Worm (Caenorhabditis elegans) whole organism, mixed stage, embryonic: Measurements from ENCODE around the gene F13A7.12.

Source experiments
- elt-3 ChIP-seq: fragments of 150-350 bp; optimal IDR thresholded peaks from 2 replicates; lab custom pipeline; 2014; ENCODE audit warnings: missing biosample characterization, missing genetic modification characterization
- lin-13 ChIP-seq: fragments of 150-350 bp; optimal IDR thresholded peaks from 2 replicates; lab custom pipeline; 2014; ENCODE audit warnings: missing biosample characterization, missing genetic modification characterization
- lsy-2 ChIP-seq: fragments of 150-350 bp; optimal IDR thresholded peaks from 2 replicates; lab custom pipeline; 2014; ENCODE audit warnings: missing biosample characterization, missing genetic modification characterization
- mab-5 ChIP-seq: fragments of 150-350 bp; optimal IDR thresholded peaks from 2 replicates; lab custom pipeline; 2014; ENCODE audit warnings: missing biosample characterization, missing genetic modification characterization
- nhr-237 ChIP-seq: fragments of 150-350 bp; optimal IDR thresholded peaks from 2 replicates; lab custom pipeline; 2014; ENCODE audit warnings: missing biosample characterization, missing genetic modification characterization
- nhr-76 ChIP-seq: sonication (generic microtip); optimal IDR thresholded peaks from 2 replicates; lab custom pipeline; 2017; ENCODE audit warnings: missing biosample characterization, missing genetic modification characterization
- pha-4 ChIP-seq: fragments of 150-350 bp; optimal IDR thresholded peaks from 2 replicates; lab custom pipeline; 2018; ENCODE audit warnings: missing biosample characterization, missing genetic modification reagents, missing genetic modification characterization
- snpc-4 ChIP-seq: fragments of 150-350 bp; optimal IDR thresholded peaks from 2 replicates; lab custom pipeline; 2014; ENCODE audit warnings: missing biosample characterization, missing genetic modification characterization
- sptf-1 ChIP-seq: sonication (generic microtip); optimal IDR thresholded peaks from 2 replicates; lab custom pipeline; 2017; ENCODE audit warnings: mild to moderate bottlenecking, missing genetic modification characterization, moderate library complexity, missing compliant biosample characterization
- unc-39 ChIP-seq: fragments of 150-350 bp; optimal IDR thresholded peaks from 2 replicates; lab custom pipeline; 2014; ENCODE audit warnings: missing biosample characterization, missing genetic modification characterization
- unc-62 ChIP-seq: fragments of 150-350 bp; optimal IDR thresholded peaks from 2 replicates; lab custom pipeline; 2014; ENCODE audit warnings: missing biosample characterization, missing genetic modification reagents, missing genetic modification characterization
- ztf-11 ChIP-seq: fragments of 150-350 bp; optimal IDR thresholded peaks from 2 replicates; lab custom pipeline; 2014; ENCODE audit warnings: missing biosample characterization, missing genetic modification characterization

- TF ChIP-seq unc-62 (GFP tag; lab: Kevin White, UChicago) (no peak), unc-39 (no peak), pha-4 (tag; lab: Kevin White, UChicago) (no peak), mab-5 (tag; lab: Kevin White, UChicago) (no peak), nhr-76 (tag; lab: Kevin White, UChicago) (no peak), nhr-237 (tag; lab: Kevin White, UChicago) (no peak), lin-13 (no peak), snpc-4 (tag; lab: Kevin White, UChicago) (no peak), sptf-1 (tag; lab: Kevin White, UChicago) (no peak), elt-3 (tag; lab: Kevin White, UChicago) (no peak), ztf-11 (tag; lab: Kevin White, UChicago) (no peak), lsy-2 (tag; lab: Kevin White, UChicago) (no peak)
These were observed 34.1 kb downstream of the F13A7.12 start, which contains the start of gene str-73 for ce11 chrV:16429940-16430339.
